Worm (Caenorhabditis elegans) whole organism, L4 larva: ENCODE results near the gene tax-4.

Experiments
- F10B5.3 ChIP-seq: sonication (generic microtip); optimal IDR thresholded peaks from 2 replicates; lab custom pipeline; 2016; ENCODE audit warnings: mild to moderate bottlenecking, missing genetic modification characterization, missing compliant biosample characterization
- F49E8.2 ChIP-seq: sonication (generic microtip); optimal IDR thresholded peaks from 2 replicates; lab custom pipeline; 2016; ENCODE audit warnings: missing compliant biosample characterization, mild to moderate bottlenecking, missing genetic modification characterization, borderline replicate concordance
- T26A8.4 ChIP-seq: fragments of 200-800 bp; sonication (Bioruptor generic); IDR thresholded peaks from 2 replicates; pipeline ENCODE4 v1.3.6; 2022; ENCODE audit warnings: missing genetic modification characterization, missing compliant biosample characterization
- ZK337.2 ChIP-seq: fragments of 200-800 bp; sonication (Bioruptor generic); IDR thresholded peaks from 2 replicates; pipeline ENCODE4 v1.3.6; 2022; ENCODE audit warnings: missing genetic modification reagents, missing genetic modification characterization, missing compliant biosample characterization
- aha-1 ChIP-seq: fragments of 150-350 bp; peaks from one replicate; lab custom pipeline; 2014; ENCODE audit warnings: missing biosample characterization, missing genetic modification characterization
- ama-1 ChIP-seq: fragments of 150-350 bp; optimal IDR thresholded peaks from 2 replicates; lab custom pipeline; 2014; ENCODE audit warnings: inconsistent platforms, mixed read lengths
- arid-1 ChIP-seq: fragments of 200-800 bp; sonication (Bioruptor generic); conservative IDR thresholded peaks from 2 replicates; pipeline ENCODE4 v1.3.6; 2022; ENCODE audit warnings: missing genetic modification reagents, missing genetic modification characterization, missing compliant biosample characterization
- attf-4 ChIP-seq: sonication (generic microtip); optimal IDR thresholded peaks from 3 replicates; lab custom pipeline; 2017; ENCODE audit warnings: missing biosample characterization, missing genetic modification characterization
- ceh-28 ChIP-seq: fragments of 150-350 bp; optimal IDR thresholded peaks from 2 replicates; lab custom pipeline; 2014; ENCODE audit warnings: missing biosample characterization, missing genetic modification reagents, missing genetic modification characterization
- ceh-32 ChIP-seq: sonication (generic microtip); optimal IDR thresholded peaks from 2 replicates; lab custom pipeline; 2016; ENCODE audit warnings: mild to moderate bottlenecking, missing genetic modification characterization, missing compliant biosample characterization; ENCODE audit not compliant: poor library complexity
- ceh-62 ChIP-seq: sonication (generic microtip); optimal IDR thresholded peaks from 2 replicates; lab custom pipeline; 2017; ENCODE audit warnings: missing biosample characterization, missing genetic modification characterization
- ces-1 ChIP-seq: fragments of 150-350 bp; sonication (generic microtip); optimal IDR thresholded peaks from 4 replicates; lab custom pipeline; 2014; ENCODE audit warnings: missing biosample characterization, missing genetic modification reagents, missing genetic modification characterization
- daf-12 ChIP-seq: fragments of 150-350 bp; optimal IDR thresholded peaks from 2 replicates; lab custom pipeline; 2014; ENCODE audit warnings: missing biosample characterization, missing genetic modification reagents, missing genetic modification characterization
- daf-16 ChIP-seq, 3 experiments: sonication (generic microtip); optimal IDR thresholded peaks; 2 replicates each; lab custom pipeline; 2016 to 2017; ENCODE audit warnings: missing genetic modification characterization in 3 of 3, missing genetic modification reagents in 3 of 3, mild to moderate bottlenecking in 2 of 3, missing compliant biosample characterization in 2 of 3, missing biosample characterization in 1 of 3, moderate library complexity in 1 of 3
- dmd-6 ChIP-seq: fragments of 200-800 bp; sonication (Bioruptor generic); IDR thresholded peaks from 2 replicates; pipeline ENCODE4 v1.3.6; 2022; ENCODE audit warnings: missing genetic modification reagents, missing genetic modification characterization, missing compliant biosample characterization
- dmd-9 ChIP-seq: fragments of 200-800 bp; sonication (Bioruptor generic); IDR thresholded peaks from 2 replicates; pipeline ENCODE4 v1.3.6; 2022; ENCODE audit warnings: missing genetic modification reagents, missing genetic modification characterization, missing compliant biosample characterization
- dpl-1 ChIP-seq: fragments of 150-350 bp; optimal IDR thresholded peaks from 2 replicates; lab custom pipeline; 2014; ENCODE audit warnings: missing biosample characterization, missing genetic modification reagents, missing genetic modification characterization
- dve-1 ChIP-seq: sonication (generic microtip); optimal IDR thresholded peaks from 2 replicates; lab custom pipeline; 2017; ENCODE audit warnings: antibody characterized with exemption, mild to moderate bottlenecking, missing genetic modification characterization, missing compliant biosample characterization; ENCODE audit not compliant: insufficient read depth
- egl-27 ChIP-seq: sonication (generic microtip); optimal IDR thresholded peaks from 3 replicates; lab custom pipeline; 2017; ENCODE audit warnings: missing biosample characterization, missing genetic modification reagents, missing genetic modification characterization
- fkh-10 ChIP-seq: fragments of 150-350 bp; optimal IDR thresholded peaks from 2 replicates; lab custom pipeline; 2014; ENCODE audit warnings: missing biosample characterization, missing genetic modification reagents, missing genetic modification characterization
- fos-1 ChIP-seq: fragments of 150-350 bp; optimal IDR thresholded peaks from 2 replicates; lab custom pipeline; 2014; ENCODE audit warnings: missing biosample characterization, missing genetic modification characterization
- hlh-11 ChIP-seq: fragments of 200-800 bp; sonication (Bioruptor generic); optimal IDR thresholded peaks from 2 replicates; lab custom pipeline; 2018; ENCODE audit warnings: mild to moderate bottlenecking, missing genetic modification characterization, missing compliant biosample characterization
- hlh-30 ChIP-seq: sonication (generic microtip); optimal IDR thresholded peaks from 2 replicates; lab custom pipeline; 2017; ENCODE audit warnings: antibody characterized with exemption, mild to moderate bottlenecking, missing genetic modification characterization, missing compliant biosample characterization; ENCODE audit not compliant: insufficient read depth
- lim-7 ChIP-seq: fragments of 200-800 bp; sonication (Bioruptor generic); IDR thresholded peaks from 2 replicates; pipeline ENCODE4 v1.3.6; 2022; ENCODE audit warnings: missing genetic modification characterization, missing compliant biosample characterization
- lin-29 ChIP-seq: fragments of 200-800 bp; sonication (Bioruptor generic); IDR thresholded peaks from 2 replicates; pipeline ENCODE4 v1.3.6; 2022; ENCODE audit warnings: missing genetic modification reagents, missing genetic modification characterization, missing compliant biosample characterization
- lin-38 ChIP-seq: fragments of 200-800 bp; sonication (Bioruptor generic); IDR thresholded peaks from 2 replicates; pipeline ENCODE4 v1.3.6; 2022; ENCODE audit warnings: missing genetic modification reagents, missing genetic modification characterization, missing compliant biosample characterization
- lsy-2 ChIP-seq, 2 experiments: fragments of 150-350 bp in 1 of 2; sonication (generic microtip) in 1 of 2; optimal IDR thresholded peaks; 2 replicates each; lab custom pipeline; 2014 to 2017; ENCODE audit warnings: missing biosample characterization in 2 of 2, missing genetic modification characterization in 2 of 2
- madf-5 ChIP-seq, 2 experiments: fragments of 200-800 bp; sonication (Bioruptor generic); IDR thresholded peaks; 2 replicates each; pipeline ENCODE4 v1.3.6; 2022; ENCODE audit warnings: missing compliant biosample characterization in 2 of 2, missing genetic modification characterization in 2 of 2
- madf-9 ChIP-seq: fragments of 200-800 bp; sonication (Bioruptor generic); conservative IDR thresholded peaks from 2 replicates; pipeline ENCODE4 v1.3.6; 2022; ENCODE audit warnings: missing genetic modification reagents, missing genetic modification characterization, missing compliant biosample characterization
- mep-1 ChIP-seq: fragments of 150-350 bp; sonication (generic microtip); optimal IDR thresholded peaks from 3 replicates; lab custom pipeline; 2014; ENCODE audit warnings: missing biosample characterization, missing genetic modification characterization
- mes-2 ChIP-seq: sonication (generic microtip); optimal IDR thresholded peaks from 2 replicates; lab custom pipeline; 2016; ENCODE audit warnings: missing genotype, mild to moderate bottlenecking, missing genetic modification characterization, missing compliant biosample characterization; ENCODE audit not compliant: poor library complexity, severe bottlenecking
- mxl-2 ChIP-seq: fragments of 200-800 bp; sonication (Bioruptor generic); conservative IDR thresholded peaks from 2 replicates; pipeline ENCODE4 v1.3.6; 2022; ENCODE audit warnings: missing genetic modification reagents, missing genetic modification characterization, missing compliant biosample characterization
- nhr-10 ChIP-seq: fragments of 150-350 bp; optimal IDR thresholded peaks from 2 replicates; lab custom pipeline; 2014; ENCODE audit warnings: missing biosample characterization, missing genetic modification characterization
- nhr-102 ChIP-seq: sonication (generic microtip); optimal IDR thresholded peaks from 2 replicates; lab custom pipeline; 2016; ENCODE audit warnings: mild to moderate bottlenecking, missing genetic modification characterization, moderate library complexity, missing compliant biosample characterization
- nhr-11 ChIP-seq: fragments of 150-350 bp; optimal IDR thresholded peaks from 2 replicates; lab custom pipeline; 2014; ENCODE audit warnings: missing biosample characterization, missing genetic modification characterization
- nhr-111 ChIP-seq: fragments of 200-800 bp; sonication (Bioruptor generic); optimal IDR thresholded peaks from 2 replicates; lab custom pipeline; 2018; ENCODE audit warnings: mild to moderate bottlenecking, missing genetic modification characterization, missing compliant biosample characterization
- nhr-48 ChIP-seq: sonication (generic microtip); optimal IDR thresholded peaks from 2 replicates; lab custom pipeline; 2016; ENCODE audit warnings: mild to moderate bottlenecking, missing genetic modification characterization, missing compliant biosample characterization
- php-3 ChIP-seq: fragments of 200-800 bp; sonication (Bioruptor generic); IDR thresholded peaks from 2 replicates; pipeline ENCODE4 v1.3.6; 2022; ENCODE audit warnings: missing genetic modification reagents, missing genetic modification characterization, missing compliant biosample characterization
- pqm-1 ChIP-seq: sonication (generic microtip); optimal IDR thresholded peaks from 2 replicates; lab custom pipeline; 2017; ENCODE audit warnings: missing biosample characterization, missing genetic modification characterization
- saeg-2 ChIP-seq: fragments of 200-800 bp; sonication (Bioruptor generic); IDR thresholded peaks from 2 replicates; pipeline ENCODE4 v1.3.6; 2022; ENCODE audit warnings: missing genetic modification reagents, missing genetic modification characterization, missing compliant biosample characterization
- set-16 ChIP-seq: fragments of 200-800 bp; sonication (Bioruptor generic); IDR thresholded peaks from 2 replicates; pipeline ENCODE4 v1.3.6; 2022; ENCODE audit warnings: missing genetic modification reagents, missing genetic modification characterization, missing compliant biosample characterization
- snpc-1.2 ChIP-seq: fragments of 200-800 bp; sonication (Bioruptor generic); IDR thresholded peaks from 2 replicates; pipeline ENCODE4 v1.3.6; 2022; ENCODE audit warnings: missing genetic modification reagents, missing genetic modification characterization, missing compliant biosample characterization
- snpc-4 ChIP-seq: fragments of 150-350 bp; optimal IDR thresholded peaks from 2 replicates; lab custom pipeline; 2014; ENCODE audit warnings: missing biosample characterization, missing genetic modification characterization
- spr-1 ChIP-seq: sonication (generic microtip); optimal IDR thresholded peaks from 2 replicates; lab custom pipeline; 2016; ENCODE audit warnings: mild to moderate bottlenecking, missing genetic modification characterization, missing compliant biosample characterization
- tra-1 ChIP-seq: fragments of 200-800 bp; sonication (Bioruptor generic); IDR thresholded peaks from 2 replicates; pipeline ENCODE4 v1.3.6; 2022; ENCODE audit warnings: missing genetic modification reagents, missing genetic modification characterization, missing compliant biosample characterization
- unc-39 ChIP-seq: sonication (generic microtip); optimal IDR thresholded peaks from 2 replicates; lab custom pipeline; 2017; ENCODE audit warnings: missing biosample characterization, missing genetic modification characterization
- unc-62 ChIP-seq, 3 experiments: fragments of 150-350 bp in 1 of 3; sonication (generic microtip); optimal IDR thresholded peaks in 2 of 3; peaks in 1 of 3; 1 replicate in 1 of 3; 2 replicates in 2 of 3; lab custom pipeline; 2014 to 2017; ENCODE audit warnings: missing biosample characterization in 3 of 3, missing genetic modification characterization in 3 of 3, missing genetic modification reagents in 3 of 3, missing genotype in 1 of 3
- vab-7 ChIP-seq: fragments of 200-800 bp; sonication (Bioruptor generic); IDR thresholded peaks from 2 replicates; pipeline ENCODE4 v1.3.6; 2022; ENCODE audit warnings: missing genetic modification reagents, missing genetic modification characterization, missing compliant biosample characterization
- ztf-7 ChIP-seq: fragments of 150-350 bp; optimal IDR thresholded peaks from 2 replicates; lab custom pipeline; 2014; ENCODE audit warnings: missing biosample characterization, missing genetic modification characterization

The tax-4 gene

ce11 chrIII:9228190-9228589, 46.8 kb downstream of the tax-4 start:
- TF ChIP-seq lim-7 (GFP tag; lab: Robert Waterston, UW) (no peak), egl-27 (tag; lab: Kevin White, UChicago) (no peak), ama-1 (lab: Kevin White, UChicago) (no peak), hlh-30 (peak; percentile 35), aha-1 (tag; lab: Kevin White, UChicago) (no peak), snpc-1.2 (GFP tag; lab: Robert Waterston, UW) (no peak), spr-1 (tag; lab: Kevin White, UChicago) (no peak), dpl-1 (GFP tag; lab: Kevin White, UChicago) (peak; percentile 87), lsy-2 (tag; optimal IDR thresholded peaks at IDR 0.05; lab: Kevin White, UChicago) (peak in 1 of 2 experiments; percentile 66), nhr-48 (tag; lab: Kevin White, UChicago) (no peak), lin-29 (GFP tag; lab: Robert Waterston, UW) (no peak), daf-16 (GFP tag; optimal IDR thresholded peaks at IDR 0.05; lab: Kevin White, UChicago) (no peak), daf-16 (tag; optimal IDR thresholded peaks at IDR 0.05; lab: Kevin White, UChicago) (peak; percentile 23), tra-1 (GFP tag; lab: Robert Waterston, UW) (no peak), dmd-6 (GFP tag; lab: Robert Waterston, UW) (no peak), lin-38 (GFP tag; lab: Robert Waterston, UW) (peak; percentile 76), nhr-102 (no peak), unc-39 (tag; lab: Kevin White, UChicago) (no peak), ceh-62 (no peak), ces-1 (GFP tag; lab: Kevin White, UChicago) (no peak), mes-2 (peak; percentile 39), mxl-2 (no peak), attf-4 (tag; lab: Kevin White, UChicago) (no peak), ZK337.2 (GFP tag; lab: Robert Waterston, UW) (no peak), dmd-9 (GFP tag; lab: Robert Waterston, UW) (no peak), set-16 (no peak), madf-9 (GFP tag; lab: Robert Waterston, UW) (no peak), F10B5.3 (tag; lab: Kevin White, UChicago) (no peak), arid-1 (GFP tag; lab: Robert Waterston, UW) (no peak), nhr-111 (no peak), fos-1 (tag; lab: Kevin White, UChicago) (no peak), fkh-10 (GFP tag; lab: Kevin White, UChicago) (no peak), madf-5 (GFP tag; IDR thresholded peaks at IDR 0.05; lab: Robert Waterston, UW) (no peak), daf-12 (tag; lab: Kevin White, UChicago) (no peak), dve-1 (tag; lab: Kevin White, UChicago) (peak; percentile 4), T26A8.4 (GFP tag; lab: Robert Waterston, UW) (no peak), snpc-4 (tag; lab: Kevin White, UChicago) (no peak), vab-7 (no peak), ceh-32 (no peak), nhr-10 (tag; lab: Kevin White, UChicago) (no peak), unc-62 (GFP tag; optimal IDR thresholded peaks at IDR 0.05 in 1 of 2; lab: Kevin White, UChicago) (peak in 1 of 2 experiments; percentile 41), unc-62 (tag; optimal IDR thresholded peaks at IDR 0.05; lab: Kevin White, UChicago) (no peak), nhr-11 (tag; lab: Kevin White, UChicago) (no peak), php-3 (GFP tag; lab: Robert Waterston, UW) (no peak), F49E8.2 (no peak), ztf-7 (tag; lab: Kevin White, UChicago) (no peak), hlh-11 (tag; lab: Kevin White, UChicago) (peak; percentile 30), mep-1 (tag; lab: Kevin White, UChicago) (peak; percentile 41), ceh-28 (tag; lab: Kevin White, UChicago) (no peak), pqm-1 (tag; lab: Kevin White, UChicago) (no peak), saeg-2 (GFP tag; lab: Robert Waterston, UW) (no peak)
- TF ChIP-seq, all 104 proteins: peak for 10
